Worm (Caenorhabditis elegans) whole organism, L1 larva: Measurements from ENCODE around the gene rer-1.

ENCODE experiments used
- elt-2 ChIP-seq: sonication (generic microtip); optimal IDR thresholded peaks from 2 replicates; lab custom pipeline; 2016; ENCODE audit warnings: missing genetic modification characterization, mild to moderate bottlenecking, inconsistent platforms, missing compliant biosample characterization, missing genetic modification reagents
- lin-35 ChIP-seq, 2 experiments: fragments of 150-350 bp; optimal IDR thresholded peaks; 2 replicates each; lab custom pipeline; 2014; ENCODE audit warnings: missing biosample characterization in 2 of 2, missing genetic modification characterization in 2 of 2, missing genetic modification reagents in 2 of 2
- mdl-1 ChIP-seq, 2 experiments: fragments of 150-350 bp; optimal IDR thresholded peaks; 2 replicates each; lab custom pipeline; 2014 to 2017; ENCODE audit warnings: missing biosample characterization in 2 of 2, missing genetic modification characterization in 2 of 2, inconsistent platforms in 1 of 2
- nhr-11 ChIP-seq: fragments of 150-350 bp; optimal IDR thresholded peaks from 2 replicates; lab custom pipeline; 2014; ENCODE audit warnings: missing biosample characterization, missing genetic modification characterization
- nhr-20 ChIP-seq: sonication (generic microtip); optimal IDR thresholded peaks from 2 replicates; lab custom pipeline; 2016; ENCODE audit warnings: mild to moderate bottlenecking, missing genetic modification characterization, missing compliant biosample characterization

DNA sequence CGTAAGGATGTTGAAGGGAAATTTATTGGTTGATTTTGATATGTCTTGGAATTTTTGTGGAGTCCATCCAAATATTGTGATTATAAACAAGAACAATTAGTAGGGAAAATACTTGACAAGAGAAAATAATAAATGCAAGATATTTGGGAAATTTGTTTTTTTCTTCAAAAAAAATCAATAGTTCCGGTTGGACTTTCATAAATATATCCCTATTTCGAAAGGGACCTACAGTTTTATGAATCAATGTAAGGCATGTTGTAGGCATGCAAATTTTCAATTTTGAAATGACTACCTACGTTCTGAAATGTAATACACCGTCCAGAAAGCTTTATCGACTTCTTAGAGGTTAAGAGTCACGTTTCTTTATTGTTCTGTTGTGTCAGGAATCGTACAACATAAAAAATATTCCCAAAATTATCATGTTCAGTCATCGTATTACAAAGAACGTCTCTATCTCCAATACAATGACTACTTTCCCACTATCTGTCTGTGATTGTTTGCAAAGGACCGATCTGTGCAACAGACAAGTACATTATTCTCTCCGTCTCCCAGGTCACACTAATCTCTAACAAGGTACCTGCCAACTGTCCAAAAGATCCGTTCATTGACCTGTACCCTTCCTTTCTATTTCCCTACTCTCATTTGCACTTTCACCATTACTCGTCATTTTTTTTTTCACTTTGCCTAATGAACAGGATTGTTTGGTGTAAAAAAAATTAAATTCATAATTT, 21.2 kb upstream of the rer-1 start, which contains the start of gene F07H5.13:
- peak; percentile 23 for TF ChIP-seq nhr-20
- no peak for TF ChIP-seq lin-35 (GFP tag; optimal IDR thresholded peaks at IDR 0.05; lab: Kevin White, UChicago)
- TF ChIP-seq elt-2 (tag; lab: Kevin White, UChicago), result peak; percentile 42
- TF ChIP-seq nhr-11, result no peak
- no peak for TF ChIP-seq mdl-1 (tag; optimal IDR thresholded peaks at IDR 0.05; lab: Kevin White, UChicago)
